Worm (Caenorhabditis elegans) whole organism, late embryonic: Measurements from ENCODE around the gene txt-17.

Source experiments
- C08G9.2 ChIP-seq: sonication (generic microtip); optimal IDR thresholded peaks from 2 replicates; lab custom pipeline; 2016; ENCODE audit warnings: mild to moderate bottlenecking, missing genetic modification characterization, moderate library complexity, missing compliant biosample characterization
- F13H6.1 ChIP-seq: sonication (generic microtip); optimal IDR thresholded peaks from 2 replicates; lab custom pipeline; 2016; ENCODE audit warnings: missing genetic modification characterization, missing compliant biosample characterization
- K02D7.2 ChIP-seq: sonication (generic microtip); optimal IDR thresholded peaks from 2 replicates; lab custom pipeline; 2017; ENCODE audit warnings: mild to moderate bottlenecking, missing genetic modification characterization, missing compliant biosample characterization
- ahr-1 ChIP-seq: sonication (generic microtip); optimal IDR thresholded peaks from 2 replicates; lab custom pipeline; 2016; ENCODE audit warnings: missing genetic modification characterization, missing compliant biosample characterization
- ama-1 ChIP-seq: fragments of 150-350 bp; optimal IDR thresholded peaks from 2 replicates; lab custom pipeline; 2014
- ceh-14 ChIP-seq: sonication (generic microtip); optimal IDR thresholded peaks from 2 replicates; lab custom pipeline; 2016; ENCODE audit warnings: missing genotype, missing genetic modification characterization, missing compliant biosample characterization
- ceh-18 ChIP-seq: sonication (generic microtip); optimal IDR thresholded peaks from 2 replicates; lab custom pipeline; 2016; ENCODE audit warnings: missing genetic modification characterization, missing compliant biosample characterization
- ceh-19 ChIP-seq: fragments of 200-800 bp; sonication (Bioruptor generic); optimal IDR thresholded peaks from 2 replicates; lab custom pipeline; 2018; ENCODE audit warnings: mild to moderate bottlenecking, missing genetic modification characterization, missing compliant biosample characterization
- ceh-24 ChIP-seq: sonication (generic microtip); optimal IDR thresholded peaks from 2 replicates; lab custom pipeline; 2016; ENCODE audit warnings: mild to moderate bottlenecking, missing genetic modification characterization, missing compliant biosample characterization
- ceh-31 ChIP-seq: sonication (generic microtip); optimal IDR thresholded peaks from 2 replicates; lab custom pipeline; 2016; ENCODE audit warnings: missing genetic modification characterization, missing compliant biosample characterization
- dve-1 ChIP-seq: sonication (generic microtip); optimal IDR thresholded peaks from 2 replicates; lab custom pipeline; 2017; ENCODE audit warnings: antibody characterized with exemption, mild to moderate bottlenecking, missing genetic modification characterization, missing compliant biosample characterization
- eyg-1 ChIP-seq: sonication (generic microtip); optimal IDR thresholded peaks from 2 replicates; lab custom pipeline; 2016; ENCODE audit warnings: missing genotype, missing genetic modification characterization, missing compliant biosample characterization
- fkh-6 ChIP-seq: sonication (generic microtip); optimal IDR thresholded peaks from 2 replicates; lab custom pipeline; 2016; ENCODE audit warnings: missing genetic modification characterization, missing compliant biosample characterization
- gmeb-2 ChIP-seq: sonication (generic microtip); optimal IDR thresholded peaks from 2 replicates; lab custom pipeline; 2016; ENCODE audit warnings: missing genetic modification characterization, inconsistent platforms, missing compliant biosample characterization
- hlh-13 ChIP-seq: fragments of 200-800 bp; sonication (Bioruptor generic); optimal IDR thresholded peaks from 2 replicates; lab custom pipeline; 2018; ENCODE audit warnings: mild to moderate bottlenecking, missing genetic modification characterization, missing compliant biosample characterization
- hlh-30 ChIP-seq: sonication (generic microtip); optimal IDR thresholded peaks from 2 replicates; lab custom pipeline; 2017; ENCODE audit warnings: antibody characterized with exemption, missing genetic modification characterization, missing compliant biosample characterization; ENCODE audit not compliant: insufficient read depth
- lin-11 ChIP-seq: fragments of 200-800 bp; sonication (Bioruptor generic); optimal IDR thresholded peaks from 2 replicates; lab custom pipeline; 2018; ENCODE audit warnings: mild to moderate bottlenecking, missing genetic modification characterization, missing compliant biosample characterization
- mec-3 ChIP-seq: sonication (generic microtip); optimal IDR thresholded peaks from 2 replicates; lab custom pipeline; 2016; ENCODE audit warnings: borderline replicate concordance, missing genetic modification characterization, missing compliant biosample characterization
- nhr-11 ChIP-seq: fragments of 150-350 bp; optimal IDR thresholded peaks from 2 replicates; lab custom pipeline; 2014; ENCODE audit warnings: missing biosample characterization, missing genetic modification characterization
- nhr-232 ChIP-seq: sonication (generic microtip); optimal IDR thresholded peaks from 2 replicates; lab custom pipeline; 2016; ENCODE audit warnings: missing genetic modification characterization, missing compliant biosample characterization
- npax-4 ChIP-seq: sonication (generic microtip); optimal IDR thresholded peaks from 2 replicates; lab custom pipeline; 2016; ENCODE audit warnings: missing genetic modification characterization, missing compliant biosample characterization
- pag-3 ChIP-seq: sonication (generic microtip); optimal IDR thresholded peaks from 2 replicates; lab custom pipeline; 2016; ENCODE audit warnings: missing compliant biosample characterization, missing genetic modification characterization, borderline replicate concordance
- pax-1 ChIP-seq: fragments of 150-350 bp; optimal IDR thresholded peaks from 2 replicates; lab custom pipeline; 2014; ENCODE audit warnings: missing biosample characterization, missing genetic modification characterization
- pha-2 ChIP-seq: sonication (generic microtip); optimal IDR thresholded peaks from 2 replicates; lab custom pipeline; 2017; ENCODE audit warnings: mild to moderate bottlenecking, missing genetic modification characterization, missing compliant biosample characterization
- ref-2 ChIP-seq: sonication (generic microtip); optimal IDR thresholded peaks from 2 replicates; lab custom pipeline; 2016; ENCODE audit warnings: missing genetic modification characterization, missing compliant biosample characterization
- sdc-2 ChIP-seq: sonication (generic microtip); optimal IDR thresholded peaks from 2 replicates; lab custom pipeline; 2016; ENCODE audit warnings: missing genotype, missing genetic modification characterization, missing compliant biosample characterization
- sox-4 ChIP-seq: sonication (generic microtip); optimal IDR thresholded peaks from 2 replicates; lab custom pipeline; 2017; ENCODE audit warnings: mild to moderate bottlenecking, missing genetic modification characterization, inconsistent platforms, missing compliant biosample characterization
- tbx-2 ChIP-seq: sonication (generic microtip); optimal IDR thresholded peaks from 2 replicates; lab custom pipeline; 2016; ENCODE audit warnings: missing genetic modification characterization, missing compliant biosample characterization
- tbx-7 ChIP-seq: sonication (generic microtip); optimal IDR thresholded peaks from 2 replicates; lab custom pipeline; 2016; ENCODE audit warnings: missing genotype, missing genetic modification characterization, missing compliant biosample characterization
- ttx-3 ChIP-seq: sonication (generic microtip); optimal IDR thresholded peaks from 2 replicates; lab custom pipeline; 2016; ENCODE audit warnings: missing genetic modification reagents, missing genetic modification characterization, missing compliant biosample characterization
- unc-3 ChIP-seq, 2 experiments: fragments of 200-800 bp in 1 of 2; sonication (Bioruptor generic) in 1 of 2; sonication (generic microtip) in 1 of 2; conservative IDR thresholded peaks in 1 of 2; optimal IDR thresholded peaks in 1 of 2; 2 replicates each; pipeline versions ENCODE4 v1.3.6 to Lab custom; 2016 to 2022; ENCODE audit warnings: missing compliant biosample characterization in 2 of 2, missing genetic modification characterization in 2 of 2, missing genetic modification reagents in 1 of 2
- unc-86 ChIP-seq: sonication (generic microtip); optimal IDR thresholded peaks from 2 replicates; lab custom pipeline; 2016; ENCODE audit warnings: missing genetic modification characterization, missing compliant biosample characterization
- zip-5 ChIP-seq: sonication (generic microtip); optimal IDR thresholded peaks from 2 replicates; lab custom pipeline; 2016; ENCODE audit warnings: missing genetic modification characterization, missing compliant biosample characterization

The txt-17 gene

ce11 chrV:7050153-7050552, 2.8 kb downstream of the txt-17 start:
- TF ChIP-seq pha-2 (tag; lab: Kevin White, UChicago) (no peak), tbx-7 (tag; lab: Kevin White, UChicago) (no peak), pag-3 (tag; lab: Kevin White, UChicago) (no peak), tbx-2 (tag; lab: Kevin White, UChicago) (no peak), nhr-232 (tag; lab: Kevin White, UChicago) (no peak), ref-2 (tag; lab: Kevin White, UChicago) (no peak)

- no peak for TF ChIP-seq pax-1 (tag; lab: Kevin White, UChicago)
- no peak for TF ChIP-seq ceh-19 (GFP tag; lab: Kevin White, UChicago)
- TF ChIP-seq nhr-232 (tag; lab: Kevin White, UChicago): no peak
- TF ChIP-seq, all 69 proteins: peak for 0
Observed at ce11 chrV:7047512-7047911, 5.5 kb downstream of the txt-17 start, which contains the start of gene F20A1.8. F20A1.8 (minus strand) TSS chrV:7047612.

ce11 chrV:7046005-7046404, 7.0 kb downstream of the txt-17 start, which contains the start of gene F20A1.2:
F20A1.2 (plus strand) TSS chrV:7046305.
- TF ChIP-seq fkh-6 (tag; lab: Kevin White, UChicago) (no peak), unc-3 (GFP tag; conservative IDR thresholded peaks at IDR 0.05; lab: Robert Waterston, UW) (no peak), unc-3 (tag; optimal IDR thresholded peaks at IDR 0.05; lab: Kevin White, UChicago) (no peak), tbx-7 (tag; lab: Kevin White, UChicago) (no peak), mec-3 (tag; lab: Kevin White, UChicago) (no peak), C08G9.2 (tag; lab: Kevin White, UChicago) (no peak), ceh-24 (tag; lab: Kevin White, UChicago) (no peak), ahr-1 (no peak), dve-1 (no peak), sdc-2 (tag; lab: Kevin White, UChicago) (no peak), eyg-1 (tag; lab: Kevin White, UChicago) (no peak), hlh-13 (GFP tag; lab: Kevin White, UChicago) (no peak)

ce11 chrV:7036475-7036874, 16.5 kb downstream of the txt-17 start, which contains the start of gene twk-11:
twk-11 (minus strand) TSS chrV:7036575.
- no peak for TF ChIP-seq ttx-3 (tag; lab: Kevin White, UChicago)

DNA sequence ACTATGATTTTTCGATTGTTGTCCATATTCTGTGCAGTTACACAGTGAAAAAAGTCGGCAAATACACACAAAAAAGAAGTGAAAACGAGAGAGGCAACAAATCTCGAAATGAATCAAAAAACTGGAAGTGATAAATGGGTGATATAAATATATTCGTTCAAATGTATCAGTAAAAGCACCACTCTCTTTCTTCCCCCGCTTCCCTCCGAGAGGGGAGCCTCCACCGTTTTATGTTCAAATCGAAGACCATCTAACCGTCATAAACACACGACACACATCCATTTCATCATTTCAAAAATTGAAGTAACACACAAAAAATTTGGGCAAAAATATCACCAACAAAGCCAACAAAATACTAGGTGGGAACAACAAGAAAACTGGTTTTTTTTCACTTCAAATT, 25.9 kb downstream of the txt-17 start, which contains the start of gene F20A1.6:
Gene F20A1.6, minus strand, starts transcription at position 101 of the 400 bp plus-strand sequence.
- no peak for TF ChIP-seq ama-1 (lab: Kevin White, UChicago)
- TF ChIP-seq nhr-11 (tag; lab: Kevin White, UChicago): no peak
- TF ChIP-seq K02D7.2 (tag; lab: Kevin White, UChicago): no peak
- no peak for TF ChIP-seq pag-3 (tag; lab: Kevin White, UChicago)
- no peak for TF ChIP-seq eyg-1 (tag; lab: Kevin White, UChicago)
- TF ChIP-seq fkh-6 (tag; lab: Kevin White, UChicago): no peak
- no peak for TF ChIP-seq lin-11
- TF ChIP-seq hlh-30: no peak
- no peak for TF ChIP-seq ceh-18
- no peak for TF ChIP-seq sox-4
- no peak for TF ChIP-seq npax-4 (tag; lab: Kevin White, UChicago)
- no peak for TF ChIP-seq unc-86
- TF ChIP-seq gmeb-2 (tag; lab: Kevin White, UChicago): no peak
- no peak for TF ChIP-seq F13H6.1 (tag; lab: Kevin White, UChicago)
- no peak for TF ChIP-seq zip-5 (tag; lab: Kevin White, UChicago)
- no peak for TF ChIP-seq ceh-31 (tag; lab: Kevin White, UChicago)
- TF ChIP-seq ref-2 (tag; lab: Kevin White, UChicago): no peak
- no peak for TF ChIP-seq C08G9.2 (tag; lab: Kevin White, UChicago)
- no peak for TF ChIP-seq tbx-7 (tag; lab: Kevin White, UChicago)
- TF ChIP-seq ceh-14 (tag; lab: Kevin White, UChicago): no peak
